Fruit fly (Drosophila melanogaster) whole organism, wandering third instar larva: ENCODE results near the gene Oga.

Experiments
- Abd-B ChIP-seq: fragments of >200 bp; optimal IDR thresholded peaks from 2 replicates; lab custom pipeline; 2017; ENCODE audit warnings: missing biosample characterization, missing genetic modification characterization
- CG32264 ChIP-seq: fragments of 200-800 bp; sonication (Bioruptor generic); optimal IDR thresholded peaks from 2 replicates; lab custom pipeline; 2016; ENCODE audit warnings: missing biosample characterization, missing genetic modification characterization
- CG9705 ChIP-seq: fragments of 200-800 bp; sonication (Bioruptor generic); optimal IDR thresholded peaks from 2 replicates; lab custom pipeline; 2018; ENCODE audit warnings: missing biosample characterization, mild to moderate bottlenecking, missing genetic modification characterization
- CrebA ChIP-seq: fragments of 200-800 bp; sonication (Bioruptor generic); optimal IDR thresholded peaks from 2 replicates; lab custom pipeline; 2016; ENCODE audit warnings: missing biosample characterization, mild to moderate bottlenecking, missing genetic modification characterization, borderline replicate concordance
- Dfd ChIP-seq: fragments of >200 bp; optimal IDR thresholded peaks from 2 replicates; lab custom pipeline; 2017; ENCODE audit warnings: missing biosample characterization, missing genetic modification characterization
- Dif ChIP-seq: fragments of 200-275, 200-300 bp; sonication (Bioruptor generic); optimal IDR thresholded peaks from 2 replicates; lab custom pipeline; 2018; ENCODE audit warnings: missing biosample characterization, missing genetic modification characterization; ENCODE audit not compliant: partially characterized antibody
- GATAd ChIP-seq: sonication (Bioruptor generic); optimal IDR thresholded peaks from 2 replicates; lab custom pipeline; 2016; ENCODE audit warnings: missing biosample characterization, missing genetic modification characterization
- HLH106 ChIP-seq: fragments of 200-800 bp; optimal IDR thresholded peaks from 3 replicates; lab custom pipeline; 2019; ENCODE audit warnings: missing biosample characterization, mild to moderate bottlenecking, missing genetic modification characterization, moderate library complexity
- Hnf4 ChIP-seq: fragments of 200-800 bp; sonication (Bioruptor generic); optimal IDR thresholded peaks from 2 replicates; lab custom pipeline; 2016; ENCODE audit warnings: missing biosample characterization, mild to moderate bottlenecking, missing genetic modification characterization
- Hr78 ChIP-seq: fragments of >200 bp; optimal IDR thresholded peaks from 2 replicates; lab custom pipeline; 2017; ENCODE audit warnings: missing biosample characterization, missing genetic modification characterization
- Hr83 ChIP-seq: fragments of 200-300 bp; sonication (Bioruptor generic); optimal IDR thresholded peaks from 2 replicates; lab custom pipeline; 2016; ENCODE audit warnings: missing biosample characterization, mild to moderate bottlenecking, missing genetic modification characterization, moderate library complexity; ENCODE audit not compliant: poor library complexity, severe bottlenecking
- Jra ChIP-seq: sonication (Bioruptor generic); optimal IDR thresholded peaks from 2 replicates; lab custom pipeline; 2016; ENCODE audit warnings: missing biosample characterization, missing genetic modification characterization
- Mio ChIP-seq: sonication (Bioruptor generic); optimal IDR thresholded peaks from 2 replicates; lab custom pipeline; 2016; ENCODE audit warnings: missing biosample characterization, missing genetic modification characterization
- Myc ChIP-seq: fragments of >200 bp; optimal IDR thresholded peaks from 2 replicates; lab custom pipeline; 2017
- N ChIP-seq: fragments of >200 bp; optimal IDR thresholded peaks from 2 replicates; lab custom pipeline; 2018; ENCODE audit warnings: missing biosample characterization, missing external identifiers, missing genetic modification characterization
- OdsH ChIP-seq: fragments of 200-800 bp; sonication (Bioruptor generic); optimal IDR thresholded peaks from 2 replicates; lab custom pipeline; 2016; ENCODE audit warnings: missing biosample characterization, mild to moderate bottlenecking, missing genetic modification characterization
- Rel ChIP-seq, 2 experiments: fragments of 200-800 bp; sonication (Bioruptor generic) in 1 of 2; optimal IDR thresholded peaks; 2 replicates in 1 of 2; 3 replicates in 1 of 2; lab custom pipeline; 2016 to 2019; ENCODE audit warnings: mild to moderate bottlenecking in 2 of 2, missing biosample characterization in 2 of 2, missing genetic modification characterization in 2 of 2, moderate library complexity in 1 of 2
- Sp1 ChIP-seq: fragments of 200-800 bp; sonication (Bioruptor generic); optimal IDR thresholded peaks from 3 replicates; lab custom pipeline; 2019; ENCODE audit warnings: missing biosample characterization, mild to moderate bottlenecking, missing genetic modification characterization, moderate library complexity
- Vsx2 ChIP-seq: fragments of 200-300, 225-300 bp; sonication (Bioruptor generic); optimal IDR thresholded peaks from 2 replicates; lab custom pipeline; 2018; ENCODE audit warnings: missing biosample characterization, missing genetic modification characterization; ENCODE audit not compliant: partially characterized antibody
- br ChIP-seq: fragments of 200-800 bp; sonication (Bioruptor generic); optimal IDR thresholded peaks from 2 replicates; lab custom pipeline; 2016; ENCODE audit warnings: missing biosample characterization, missing genetic modification characterization
- brk ChIP-seq: fragments of 200-800 bp; sonication (Bioruptor generic); optimal IDR thresholded peaks from 2 replicates; lab custom pipeline; 2016; ENCODE audit warnings: missing biosample characterization, mild to moderate bottlenecking, missing genetic modification characterization
- dl ChIP-seq, 2 experiments: fragments of 175-275, 200-275 bp in 1 of 2; fragments of 200-275 bp in 1 of 2; sonication (Bioruptor generic); optimal IDR thresholded peaks; lab custom pipeline; 2018; ENCODE audit warnings: mild to moderate bottlenecking in 2 of 2, missing biosample characterization in 2 of 2, missing genetic modification characterization in 2 of 2, moderate library complexity in 2 of 2; ENCODE audit not compliant: partially characterized antibody in 2 of 2, insufficient read depth in 1 of 2
- dmrt93B ChIP-seq: fragments of 200-800 bp; sonication (Bioruptor generic); optimal IDR thresholded peaks from 2 replicates; lab custom pipeline; 2018; ENCODE audit warnings: missing biosample characterization, mild to moderate bottlenecking, missing genetic modification characterization
- dsf ChIP-seq: sonication (Bioruptor generic); optimal IDR thresholded peaks from 2 replicates; lab custom pipeline; 2016; ENCODE audit warnings: missing biosample characterization, missing genetic modification characterization, borderline replicate concordance
- ey ChIP-seq: fragments of 200-800 bp; sonication (Bioruptor generic); optimal IDR thresholded peaks from 2 replicates; lab custom pipeline; 2016; ENCODE audit warnings: missing biosample characterization, missing genetic modification characterization
- foxo ChIP-seq, 2 experiments: fragments of 200-800 bp; sonication (Bioruptor generic); optimal IDR thresholded peaks; 2 replicates in 1 of 2; 3 replicates in 1 of 2; lab custom pipeline; 2016 to 2017; ENCODE audit warnings: missing biosample characterization in 2 of 2, missing genetic modification characterization in 2 of 2
- fru ChIP-seq: fragments of 200-800 bp; sonication (Bioruptor generic); optimal IDR thresholded peaks from 3 replicates; lab custom pipeline; 2016; ENCODE audit warnings: missing biosample characterization, mild to moderate bottlenecking, missing genetic modification characterization
- h ChIP-seq: fragments of 200-800 bp; sonication (Bioruptor generic); optimal IDR thresholded peaks from 3 replicates; lab custom pipeline; 2016; ENCODE audit warnings: missing biosample characterization, mild to moderate bottlenecking, missing genetic modification characterization
- jim ChIP-seq: fragments of 175-275, 200-325 bp; sonication (Bioruptor generic); optimal IDR thresholded peaks from 2 replicates; lab custom pipeline; 2016; ENCODE audit warnings: missing biosample characterization, mild to moderate bottlenecking, missing genetic modification characterization
- lola ChIP-seq: fragments of >200 bp; optimal IDR thresholded peaks from 2 replicates; lab custom pipeline; 2017; ENCODE audit warnings: missing biosample characterization, missing genetic modification characterization
- pan ChIP-seq: fragments of >200 bp; optimal IDR thresholded peaks from 2 replicates; lab custom pipeline; 2017
- psq ChIP-seq: fragments of 200-800 bp; sonication (Bioruptor generic); optimal IDR thresholded peaks from 3 replicates; lab custom pipeline; 2017; ENCODE audit warnings: missing biosample characterization, mild to moderate bottlenecking, missing genetic modification characterization, moderate library complexity
- rgr ChIP-seq: fragments of 200-800 bp; sonication (Bioruptor generic); optimal IDR thresholded peaks from 3 replicates; lab custom pipeline; 2016; ENCODE audit warnings: missing biosample characterization, mild to moderate bottlenecking, missing genetic modification characterization
- sage ChIP-seq: fragments of 200-800 bp; sonication (Bioruptor generic); optimal IDR thresholded peaks from 2 replicates; lab custom pipeline; 2016; ENCODE audit warnings: missing biosample characterization, mild to moderate bottlenecking, missing genetic modification characterization
- sv ChIP-seq: fragments of 200-800 bp; sonication (Bioruptor generic); optimal IDR thresholded peaks from 3 replicates; lab custom pipeline; 2016; ENCODE audit warnings: missing biosample characterization, missing genetic modification characterization
- tai ChIP-seq: sonication (Bioruptor generic); optimal IDR thresholded peaks from 2 replicates; lab custom pipeline; 2016; ENCODE audit warnings: missing biosample characterization, missing genetic modification characterization
- usp ChIP-seq: fragments of >200 bp; optimal IDR thresholded peaks from 2 replicates; lab custom pipeline; 2017; ENCODE audit warnings: missing biosample characterization, missing genetic modification characterization
- woc ChIP-seq: sonication (Bioruptor generic); optimal IDR thresholded peaks from 2 replicates; lab custom pipeline; 2016; ENCODE audit warnings: missing biosample characterization, mild to moderate bottlenecking, missing genetic modification characterization

The Oga gene

DNA sequence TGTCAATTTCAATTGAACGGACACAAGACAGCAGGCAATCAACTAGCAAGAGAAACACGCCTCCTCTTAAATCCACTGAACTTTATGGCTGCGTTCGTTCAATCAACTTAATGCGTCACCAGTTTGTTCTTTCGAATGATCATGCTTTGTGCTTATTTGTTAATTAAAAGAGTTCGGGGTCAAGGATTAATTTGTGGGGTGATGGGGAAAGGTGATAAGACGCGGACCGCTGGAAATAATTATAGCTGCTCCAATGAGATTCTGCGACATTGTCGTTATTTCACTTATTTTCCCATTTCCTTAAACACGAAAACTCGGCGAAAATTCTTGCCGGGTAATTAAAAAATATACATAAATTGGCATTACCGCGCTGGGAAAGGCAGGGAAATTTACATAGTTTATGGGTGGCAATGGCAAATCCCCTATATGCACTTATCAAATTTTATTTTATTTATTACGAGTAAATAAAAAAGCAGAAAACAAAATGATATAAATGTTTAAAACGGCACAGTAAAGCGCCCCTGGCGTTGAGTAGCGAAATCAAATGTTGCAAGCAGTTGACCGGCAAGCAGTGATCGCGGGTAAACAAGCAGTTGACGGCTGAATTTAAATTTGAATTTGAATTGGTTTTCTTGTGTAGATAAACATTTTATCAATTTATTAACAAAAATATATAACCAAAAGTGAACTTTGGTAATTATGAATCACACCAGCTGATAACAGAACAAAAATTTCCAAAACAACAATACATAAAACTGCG is 34.3 kb upstream of the Oga start:
- TF ChIP-seq sage (GFP tag; lab: Kevin White, UChicago) (no peak), brk (GFP tag; lab: Kevin White, UChicago) (no peak), Hr83 (peak; percentile 12), ey (no peak), Mio (GFP tag; lab: Kevin White, UChicago) (no peak), pan (lab: Kevin White, UChicago) (no peak), Dif (GFP tag; lab: Kevin White, UChicago) (no peak), fru (peak; percentile 38), Sp1 (GFP tag; lab: Kevin White, UChicago) (peak; percentile 9), Jra (GFP tag; lab: Kevin White, UChicago) (no peak), CrebA (GFP tag; lab: Kevin White, UChicago) (no peak), psq (GFP tag; lab: Kevin White, UChicago) (no peak), GATAd (no peak), dl (GFP tag; optimal IDR thresholded peaks at IDR 0.05; lab: Kevin White, UChicago; ENCODE audit: insufficient read depth in 1 of 2, partially characterized antibody in 2 of 2) (no peak), tai (GFP tag; lab: Kevin White, UChicago) (no peak), Hr78 (no peak), h (GFP tag; lab: Kevin White, UChicago) (peak; percentile 22), usp (GFP tag; lab: Kevin White, UChicago) (no peak), Myc (lab: Kevin White, UChicago) (peak; percentile 30), HLH106 (tag; lab: Kevin White, UChicago) (peak; percentile 44), woc (GFP tag; lab: Kevin White, UChicago) (no peak), br (GFP tag; lab: Kevin White, UChicago) (no peak), Hnf4 (GFP tag; lab: Kevin White, UChicago) (peak; percentile 23), dmrt93B (GFP tag; lab: Kevin White, UChicago) (peak; percentile 15), foxo (GFP tag; optimal IDR thresholded peaks at IDR 0.05; lab: Kevin White, UChicago) (peak in 1 of 2 experiments; percentile 43), dsf (GFP tag; lab: Kevin White, UChicago) (no peak), OdsH (peak; percentile 11), Rel (GFP tag; optimal IDR thresholded peaks at IDR 0.05; lab: Kevin White, UChicago) (no peak), Rel (tag; optimal IDR thresholded peaks at IDR 0.05; lab: Kevin White, UChicago) (no peak), sv (GFP tag; lab: Kevin White, UChicago) (peak; percentile 4), rgr (peak; percentile 47), Abd-B (GFP tag; lab: Kevin White, UChicago) (no peak), CG32264 (GFP tag; lab: Kevin White, UChicago) (no peak), N (peak; percentile 65), Dfd (GFP tag; lab: Kevin White, UChicago) (no peak), jim (GFP tag; lab: Kevin White, UChicago) (no peak), lola (GFP tag; lab: Kevin White, UChicago) (no peak), Vsx2 (peak; percentile 14), CG9705 (GFP tag; lab: Kevin White, UChicago) (peak; percentile 20)
- TF ChIP-seq, all 38 proteins: peak for 15

DNA sequence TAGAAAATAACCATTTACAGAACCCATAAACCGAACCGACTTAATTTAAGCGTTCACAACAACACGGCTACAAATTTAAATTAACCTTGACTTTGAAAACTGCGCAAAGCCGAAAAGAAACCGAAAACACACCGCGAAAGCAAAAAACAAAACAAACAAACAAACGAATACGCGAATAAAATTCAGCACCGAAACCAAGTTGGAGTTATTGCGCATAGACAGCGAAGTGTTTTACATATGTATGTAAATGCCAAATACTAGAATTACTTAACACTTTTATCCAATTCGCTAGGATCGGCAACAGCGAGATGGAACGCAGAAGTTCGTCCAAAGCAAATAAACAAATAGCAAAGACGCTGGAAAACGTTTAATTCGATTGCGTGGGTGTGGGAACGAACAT is 33.2 kb upstream of the Oga start:
- TF ChIP-seq OdsH (no peak), dl (GFP tag; optimal IDR thresholded peaks at IDR 0.05; lab: Kevin White, UChicago; ENCODE audit: insufficient read depth in 1 of 2, partially characterized antibody in 2 of 2) (no peak), sage (GFP tag; lab: Kevin White, UChicago) (no peak), h (GFP tag; lab: Kevin White, UChicago) (no peak), Rel (GFP tag; optimal IDR thresholded peaks at IDR 0.05; lab: Kevin White, UChicago) (no peak), Rel (tag; optimal IDR thresholded peaks at IDR 0.05; lab: Kevin White, UChicago) (no peak), CrebA (GFP tag; lab: Kevin White, UChicago) (no peak), tai (GFP tag; lab: Kevin White, UChicago) (no peak), pan (lab: Kevin White, UChicago) (no peak), usp (GFP tag; lab: Kevin White, UChicago) (no peak), Myc (lab: Kevin White, UChicago) (no peak), Dfd (GFP tag; lab: Kevin White, UChicago) (no peak), psq (GFP tag; lab: Kevin White, UChicago) (no peak), CG32264 (GFP tag; lab: Kevin White, UChicago) (no peak), Hr83 (no peak), rgr (no peak)
